Fruit fly (Drosophila melanogaster) whole organism: ENCODE data around the gene CG13284.
A peak's percentile ranks its signal among the peaks of the same experiment; 100 is the strongest.

Source experiments
- CG8478 ChIP-seq: fragments of >200 bp; optimal IDR thresholded peaks from 2 replicates; lab custom pipeline; 2018; ENCODE audit warnings: inconsistent platforms
- Dll ChIP-seq: fragments of >200 bp; optimal IDR thresholded peaks from 2 replicates; lab custom pipeline; 2017
- EcR ChIP-seq, 2 experiments: fragments of >200 bp; optimal IDR thresholded peaks; 2 replicates each; lab custom pipeline; 2017; ENCODE audit warnings: missing biosample characterization in 2 of 2, missing genetic modification characterization in 2 of 2, missing genetic modification reagents in 2 of 2
- pan ChIP-seq: fragments of >200 bp; optimal IDR thresholded peaks from 2 replicates; lab custom pipeline; 2017
- psq ChIP-seq: fragments of >200 bp; optimal IDR thresholded peaks from 2 replicates; lab custom pipeline; 2017
- usp ChIP-seq: fragments of >200 bp; optimal IDR thresholded peaks from 2 replicates; lab custom pipeline; 2017; ENCODE audit warnings: missing biosample characterization, missing genetic modification characterization, mixed read lengths

DNA sequence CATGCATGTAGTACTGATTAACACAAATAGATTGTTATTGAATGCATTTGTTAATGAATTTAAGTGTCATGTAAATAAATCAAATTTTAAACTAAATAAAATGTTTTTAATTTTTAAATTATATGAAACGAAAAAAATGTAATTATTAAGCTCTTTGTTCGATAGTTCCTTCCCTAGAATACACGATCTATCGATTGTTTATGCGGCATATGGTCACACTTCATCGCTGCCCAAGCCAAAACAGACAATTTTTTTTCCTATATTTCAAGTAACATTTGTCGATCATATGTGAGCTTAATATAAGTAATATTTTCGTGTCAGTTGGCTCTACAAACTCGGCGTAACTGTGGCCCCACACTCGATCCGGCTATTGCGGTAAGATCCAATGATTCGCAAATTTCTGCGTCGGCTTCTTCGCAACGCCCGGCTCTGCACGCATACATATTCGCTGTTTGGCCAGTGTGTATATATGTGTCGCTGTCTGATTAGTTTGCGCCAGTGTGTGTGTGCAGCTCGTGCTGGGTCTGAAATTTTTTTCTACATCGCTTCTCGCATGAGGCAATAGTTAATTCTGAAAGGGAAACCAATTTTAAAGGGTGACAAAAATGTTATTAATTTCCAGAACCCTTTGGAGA lies 21.5 kb downstream of the CG13284 start, which contains the start of gene AspRS-m:
- TF ChIP-seq usp (GFP tag; lab: Kevin White, UChicago) (no peak), Dll (lab: Kevin White, UChicago) (no peak), pan (no peak), CG8478 (lab: Kevin White, UChicago) (peak; percentile 31), psq (lab: Kevin White, UChicago) (no peak), EcR (GFP tag; optimal IDR thresholded peaks at IDR 0.05; lab: Kevin White, UChicago) (no peak)
